Fruit fly (Drosophila melanogaster) whole organism, prepupa: ENCODE measurements around the gene CG33630.
A peak's percentile ranks its signal among the peaks of the same experiment; 100 is the strongest.

Experiments
- Blimp-1 ChIP-seq: fragments of 200-800 bp; sonication (Bioruptor generic); optimal IDR thresholded peaks from 3 replicates; lab custom pipeline; 2017; ENCODE audit warnings: missing biosample characterization, missing genetic modification characterization, mild to moderate bottlenecking, moderate library complexity, missing genetic modification reagents
- CG10669 ChIP-seq: fragments of 200-800 bp; sonication (Bioruptor generic); optimal IDR thresholded peaks from 3 replicates; lab custom pipeline; 2018; ENCODE audit warnings: missing biosample characterization, mild to moderate bottlenecking, missing genetic modification characterization, moderate library complexity
- CG11294 ChIP-seq: fragments of 200-800 bp; sonication (Bioruptor generic); IDR thresholded peaks from 2 replicates; pipeline ENCODE4 v1.3.6; 2022; ENCODE audit warnings: missing biosample characterization, missing genetic modification characterization
- CG11902 ChIP-seq: fragments of 200-800 bp; sonication (Bioruptor generic); optimal IDR thresholded peaks from 3 replicates; lab custom pipeline; 2016; ENCODE audit warnings: missing biosample characterization, missing genetic modification characterization
- CG15336 ChIP-seq: fragments of 200-800 bp; sonication (Bioruptor generic); IDR thresholded peaks from 2 replicates; pipeline ENCODE4 v1.3.6; 2022; ENCODE audit warnings: missing biosample characterization, missing genetic modification characterization
- CG1621 ChIP-seq: fragments of 200-800 bp; sonication (Bioruptor generic); optimal IDR thresholded peaks from 3 replicates; lab custom pipeline; 2018; ENCODE audit warnings: missing biosample characterization, mild to moderate bottlenecking, missing genetic modification characterization
- CG16779 ChIP-seq: fragments of 200-800 bp; sonication (Bioruptor generic); optimal IDR thresholded peaks from 3 replicates; lab custom pipeline; 2017; ENCODE audit warnings: missing biosample characterization, mild to moderate bottlenecking, missing genetic modification characterization
- CG3032 ChIP-seq: fragments of 200-800 bp; optimal IDR thresholded peaks from 2 replicates; lab custom pipeline; 2019; ENCODE audit warnings: missing biosample characterization, mild to moderate bottlenecking, missing genetic modification characterization, moderate library complexity
- CG31627 ChIP-seq: fragments of 200-800 bp; sonication (Bioruptor generic); optimal IDR thresholded peaks from 3 replicates; lab custom pipeline; 2016; ENCODE audit warnings: missing biosample characterization, missing genetic modification characterization
- CG34406 ChIP-seq: fragments of 200-800 bp; sonication (Bioruptor generic); optimal IDR thresholded peaks from 3 replicates; lab custom pipeline; 2016; ENCODE audit warnings: missing biosample characterization, missing genetic modification characterization
- CG3919 ChIP-seq: fragments of 200-800 bp; sonication (Bioruptor generic); optimal IDR thresholded peaks from 3 replicates; lab custom pipeline; 2016; ENCODE audit warnings: missing biosample characterization, missing genetic modification characterization
- CG4318 ChIP-seq: fragments of 200-800 bp; sonication (Bioruptor generic); optimal IDR thresholded peaks from 3 replicates; lab custom pipeline; 2017; ENCODE audit warnings: missing biosample characterization, mild to moderate bottlenecking, missing genetic modification characterization
- CG6276 ChIP-seq: fragments of 200-800 bp; sonication (Bioruptor generic); optimal IDR thresholded peaks from 2 replicates; lab custom pipeline; 2017; ENCODE audit warnings: missing biosample characterization, mild to moderate bottlenecking, missing genetic modification characterization
- CG6792 ChIP-seq: fragments of 200-800 bp; sonication (Bioruptor generic); optimal IDR thresholded peaks from 3 replicates; lab custom pipeline; 2016; ENCODE audit warnings: missing biosample characterization, missing genetic modification characterization
- CG6808 ChIP-seq: fragments of 200-800 bp; sonication (Bioruptor generic); optimal IDR thresholded peaks from 3 replicates; lab custom pipeline; 2017; ENCODE audit warnings: missing biosample characterization, missing genetic modification characterization, mild to moderate bottlenecking, moderate library complexity, missing genetic modification reagents
- CG7368 ChIP-seq: fragments of 200-800 bp; sonication (Bioruptor generic); optimal IDR thresholded peaks from 3 replicates; lab custom pipeline; 2016; ENCODE audit warnings: missing biosample characterization, missing genetic modification characterization
- CG8119 ChIP-seq: fragments of 200-800 bp; sonication (Bioruptor generic); IDR thresholded peaks from 3 replicates; pipeline ENCODE4 v1.3.6; 2022; ENCODE audit warnings: missing biosample characterization, missing genetic modification characterization
- CG8319 ChIP-seq: fragments of 200-800 bp; sonication (Bioruptor generic); optimal IDR thresholded peaks from 3 replicates; lab custom pipeline; 2016; ENCODE audit warnings: missing biosample characterization, missing genetic modification characterization
- CG8632 ChIP-seq: fragments of 200-800 bp; sonication (Bioruptor generic); optimal IDR thresholded peaks from 3 replicates; lab custom pipeline; 2016; ENCODE audit warnings: missing biosample characterization, missing genetic modification characterization
- CG9139 ChIP-seq: fragments of 200-800 bp; sonication (Bioruptor generic); optimal IDR thresholded peaks from 3 replicates; lab custom pipeline; 2017; ENCODE audit warnings: missing biosample characterization, mild to moderate bottlenecking, missing genetic modification characterization
- Eip75B ChIP-seq: fragments of 200-800 bp; sonication (Bioruptor generic); optimal IDR thresholded peaks from 3 replicates; lab custom pipeline; 2016; ENCODE audit warnings: missing biosample characterization, missing genetic modification characterization
- Eip78C ChIP-seq: fragments of 200-800 bp; sonication (Bioruptor generic); peaks from one replicate; lab custom pipeline; 2016; ENCODE audit warnings: missing biosample characterization, missing genetic modification characterization
- Eip93F ChIP-seq: fragments of 200-800 bp; sonication (Bioruptor generic); optimal IDR thresholded peaks from 2 replicates; lab custom pipeline; 2016; ENCODE audit warnings: missing biosample characterization, mild to moderate bottlenecking, missing genetic modification characterization
- Ets96B ChIP-seq: fragments of 200-800 bp; optimal IDR thresholded peaks from 2 replicates; lab custom pipeline; 2019; ENCODE audit warnings: missing biosample characterization, mild to moderate bottlenecking, missing genetic modification characterization, moderate library complexity
- Hr38 ChIP-seq: sonication (Bioruptor generic); optimal IDR thresholded peaks from 2 replicates; lab custom pipeline; 2016; ENCODE audit warnings: missing biosample characterization, missing genetic modification characterization
- Hr39 ChIP-seq: fragments of 200-800 bp; sonication (Bioruptor generic); optimal IDR thresholded peaks from 2 replicates; lab custom pipeline; 2016; ENCODE audit warnings: missing biosample characterization, missing genetic modification characterization
- Hr4 ChIP-seq: fragments of 200-800 bp; sonication (Bioruptor generic); optimal IDR thresholded peaks from 3 replicates; lab custom pipeline; 2016; ENCODE audit warnings: missing biosample characterization, missing genetic modification characterization
- Lpt ChIP-seq: fragments of 200-800 bp; sonication (Bioruptor generic); optimal IDR thresholded peaks from 3 replicates; lab custom pipeline; 2016; ENCODE audit warnings: missing biosample characterization, missing genetic modification characterization
- Met ChIP-seq: fragments of 200-800 bp; sonication (Bioruptor generic); optimal IDR thresholded peaks from 3 replicates; lab custom pipeline; 2016; ENCODE audit warnings: missing biosample characterization, missing genetic modification characterization
- OdsH ChIP-seq: fragments of 200-800 bp; sonication (Bioruptor generic); optimal IDR thresholded peaks from 3 replicates; lab custom pipeline; 2016; ENCODE audit warnings: missing biosample characterization, missing genetic modification characterization
- Sox102F ChIP-seq: fragments of 200-800 bp; sonication (Bioruptor generic); optimal IDR thresholded peaks from 2 replicates; lab custom pipeline; 2016; ENCODE audit warnings: missing biosample characterization, mild to moderate bottlenecking, missing genetic modification characterization
- Sox15 ChIP-seq: fragments of 200-800 bp; sonication (Bioruptor generic); optimal IDR thresholded peaks from 3 replicates; lab custom pipeline; 2016; ENCODE audit warnings: missing biosample characterization, missing genetic modification characterization
- acj6 ChIP-seq: fragments of 200-800 bp; sonication (Bioruptor generic); optimal IDR thresholded peaks from 3 replicates; lab custom pipeline; 2016; ENCODE audit warnings: missing biosample characterization, missing genetic modification characterization
- cyc ChIP-seq: fragments of 200-800 bp; sonication (Bioruptor generic); optimal IDR thresholded peaks from 3 replicates; lab custom pipeline; 2016; ENCODE audit warnings: missing biosample characterization, missing genetic modification characterization
- dsx ChIP-seq: fragments of 200-800 bp; optimal IDR thresholded peaks from 3 replicates; lab custom pipeline; 2019; ENCODE audit warnings: missing biosample characterization, mild to moderate bottlenecking, missing genetic modification characterization, moderate library complexity; ENCODE audit not compliant: poor library complexity, severe bottlenecking
- eg ChIP-seq: fragments of 200-800 bp; sonication (Bioruptor generic); IDR thresholded peaks from 3 replicates; pipeline ENCODE4 v1.3.6; 2022; ENCODE audit warnings: missing biosample characterization, missing genetic modification characterization
- esn ChIP-seq: fragments of 200-800 bp; sonication (Bioruptor generic); optimal IDR thresholded peaks from 2 replicates; lab custom pipeline; 2016; ENCODE audit warnings: missing biosample characterization, mild to moderate bottlenecking, missing genetic modification characterization, moderate library complexity
- fd59A ChIP-seq: fragments of 200-800 bp; sonication (Bioruptor generic); optimal IDR thresholded peaks from 2 replicates; lab custom pipeline; 2017; ENCODE audit warnings: missing biosample characterization, mild to moderate bottlenecking, missing genetic modification characterization, missing genetic modification reagents
- fkh ChIP-seq: fragments of 200-800 bp; sonication (Bioruptor generic); optimal IDR thresholded peaks from 3 replicates; lab custom pipeline; 2017; ENCODE audit warnings: missing biosample characterization, mild to moderate bottlenecking, missing genetic modification characterization, moderate library complexity
- lz ChIP-seq: fragments of 200-800 bp; sonication (Bioruptor generic); optimal IDR thresholded peaks from 3 replicates; lab custom pipeline; 2016; ENCODE audit warnings: missing biosample characterization, missing genetic modification characterization
- pdm3 ChIP-seq: fragments of 200-800 bp; sonication (Bioruptor generic); optimal IDR thresholded peaks from 3 replicates; lab custom pipeline; 2016; ENCODE audit warnings: missing biosample characterization, missing genetic modification characterization
- svp ChIP-seq: fragments of 200-800 bp; sonication (Bioruptor generic); peaks from one replicate; lab custom pipeline; 2016; ENCODE audit warnings: missing biosample characterization, missing genetic modification characterization
- topi ChIP-seq: fragments of 200-800 bp; sonication (Bioruptor generic); optimal IDR thresholded peaks from 3 replicates; lab custom pipeline; 2016; ENCODE audit warnings: missing biosample characterization, missing genetic modification characterization
- vri ChIP-seq: fragments of 200-800 bp; sonication (Bioruptor generic); optimal IDR thresholded peaks from 3 replicates; lab custom pipeline; 2016; ENCODE audit warnings: missing biosample characterization, mild to moderate bottlenecking, missing genetic modification characterization

Gene CG33630

DNA sequence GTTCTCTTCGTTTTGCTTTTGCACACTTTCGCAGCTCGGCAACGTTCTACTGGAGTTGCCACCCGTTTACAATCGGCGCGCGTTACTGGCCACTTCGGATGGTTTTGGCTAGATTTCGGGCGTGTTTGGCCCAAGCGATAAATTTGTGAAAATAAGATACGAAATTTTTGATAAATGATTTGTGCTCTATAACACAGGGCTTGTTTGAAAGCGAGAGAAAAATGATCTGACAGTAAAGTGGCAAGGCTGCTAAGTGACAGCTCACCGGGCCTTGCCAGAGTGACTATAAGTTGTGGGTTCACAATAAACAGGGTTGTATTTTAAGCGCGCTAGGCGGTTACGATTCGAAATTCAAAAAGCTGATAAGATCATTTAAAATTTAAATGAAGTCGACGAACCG lies 47.5 kb downstream of the CG33630 start, which contains the start of gene Fmr1 (continued):
- TF ChIP-seq fd59A (GFP tag; lab: Kevin White, UChicago) (no peak), OdsH (GFP tag; lab: Kevin White, UChicago) (no peak), CG4318 (GFP tag; lab: Kevin White, UChicago) (no peak), dsx (GFP tag; lab: Kevin White, UChicago) (no peak), CG11294 (GFP tag; lab: Robert Waterston, UW) (no peak; the same call in 1 of the 2 replicates), pdm3 (no peak), Hr39 (GFP tag; lab: Kevin White, UChicago) (no peak), Hr38 (GFP tag; lab: Kevin White, UChicago) (no peak), CG6808 (GFP tag; lab: Kevin White, UChicago) (no peak), CG9139 (no peak), fkh (GFP tag; lab: Kevin White, UChicago) (no peak), CG34406 (no peak), vri (no peak), Lpt (GFP tag; lab: Kevin White, UChicago) (no peak), CG8319 (GFP tag; lab: Kevin White, UChicago) (no peak), svp (no peak), CG16779 (tag; lab: Kevin White, UChicago) (no peak), eg (no peak), CG15336 (GFP tag; lab: Robert Waterston, UW) (no peak), CG11902 (GFP tag; lab: Kevin White, UChicago) (no peak), Met (GFP tag; lab: Kevin White, UChicago) (no peak), Eip93F (GFP tag; lab: Kevin White, UChicago) (no peak), CG6276 (GFP tag; lab: Kevin White, UChicago) (no peak), CG1621 (tag; lab: Kevin White, UChicago) (no peak), Ets96B (tag; lab: Kevin White, UChicago) (no peak)

dm6 chr3R:10111150-10111814 lies 48.9 kb downstream of the CG33630 start:
- TF ChIP-seq CG16779 (tag; lab: Kevin White, UChicago) (no peak), Eip75B (GFP tag; lab: Kevin White, UChicago) (no peak), Lpt (GFP tag; lab: Kevin White, UChicago) (no peak), OdsH (GFP tag; lab: Kevin White, UChicago) (no peak), Sox15 (GFP tag; lab: Kevin White, UChicago) (no peak), Sox102F (GFP tag; lab: Kevin White, UChicago) (no peak), Hr39 (GFP tag; lab: Kevin White, UChicago) (peak; percentile 23), Blimp-1 (GFP tag; lab: Kevin White, UChicago) (no peak)

DNA sequence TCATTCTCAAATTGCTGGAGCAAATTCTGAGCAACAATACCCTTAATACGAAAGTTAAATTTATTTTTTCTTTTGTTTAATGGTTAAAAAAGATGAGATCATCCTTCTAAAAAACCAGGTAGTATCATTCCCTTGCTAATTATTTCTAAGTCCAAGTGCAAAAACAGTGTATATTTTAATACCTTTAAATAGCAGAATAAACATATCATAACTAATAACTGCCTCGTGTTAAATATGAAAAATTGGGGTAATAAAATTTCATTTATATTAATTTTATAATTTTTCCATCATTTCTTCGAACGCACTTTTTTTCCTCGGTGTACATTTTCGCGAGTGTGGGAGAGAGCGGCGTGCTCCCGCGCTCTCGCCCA lies 49.4 kb downstream of the CG33630 start:
- peak; percentile 61 for TF ChIP-seq Hr4
- peak; percentile 27 for TF ChIP-seq acj6 (GFP tag; lab: Kevin White, UChicago)
- TF ChIP-seq eg = peak; percentile 70
- no peak for TF ChIP-seq fkh (GFP tag; lab: Kevin White, UChicago)
- peak; percentile 22 for TF ChIP-seq cyc (GFP tag; lab: Kevin White, UChicago)
- peak; percentile 7 for TF ChIP-seq CG3032 (tag; lab: Kevin White, UChicago)
- peak; percentile 61 for TF ChIP-seq esn (GFP tag; lab: Kevin White, UChicago)
- no peak for TF ChIP-seq CG9139
- no peak for TF ChIP-seq CG11902 (GFP tag; lab: Kevin White, UChicago)
- no peak for TF ChIP-seq fd59A (GFP tag; lab: Kevin White, UChicago)
- TF ChIP-seq CG8632 (GFP tag; lab: Kevin White, UChicago) = peak; percentile 41
- TF ChIP-seq OdsH (GFP tag; lab: Kevin White, UChicago) = peak; percentile 35
- peak; percentile 48; the same call in 1 of the 3 replicates for TF ChIP-seq CG8119 (GFP tag; lab: Robert Waterston, UW)
- peak; percentile 14 for TF ChIP-seq CG10669 (GFP tag; lab: Kevin White, UChicago)
- peak; percentile 15 for TF ChIP-seq CG4318 (GFP tag; lab: Kevin White, UChicago)
- TF ChIP-seq CG3919 (GFP tag; lab: Kevin White, UChicago) = peak; percentile 26
- TF ChIP-seq topi (GFP tag; lab: Kevin White, UChicago) = peak; percentile 34
- no peak for TF ChIP-seq Ets96B (tag; lab: Kevin White, UChicago)
- no peak for TF ChIP-seq Eip93F (GFP tag; lab: Kevin White, UChicago)
- no peak for TF ChIP-seq svp
- peak; percentile 49 for TF ChIP-seq Met (GFP tag; lab: Kevin White, UChicago)
- no peak for TF ChIP-seq CG6808 (GFP tag; lab: Kevin White, UChicago)
- TF ChIP-seq Hr39 (GFP tag; lab: Kevin White, UChicago) = peak; percentile 6
- peak; percentile 5 for TF ChIP-seq CG31627 (GFP tag; lab: Kevin White, UChicago)
- peak; percentile 38 for TF ChIP-seq CG6792 (GFP tag; lab: Kevin White, UChicago)
- no peak for TF ChIP-seq lz
- TF ChIP-seq pdm3 = peak; percentile 2
- TF ChIP-seq CG7368 = no peak
- peak; percentile 20 for TF ChIP-seq Sox15 (GFP tag; lab: Kevin White, UChicago)
- no peak for TF ChIP-seq CG8319 (GFP tag; lab: Kevin White, UChicago)
- TF ChIP-seq Sox102F (GFP tag; lab: Kevin White, UChicago) = peak; percentile 17
- peak; percentile 70 for TF ChIP-seq Eip78C (GFP tag; lab: Kevin White, UChicago)
- TF ChIP-seq CG34406 = peak; percentile 38
